Fruit fly (Drosophila melanogaster) whole organism, wandering third instar larva: ENCODE measurements around the gene KP78b.

ENCODE experiments used
- Hnf4 ChIP-seq: fragments of 200-800 bp; sonication (Bioruptor generic); optimal IDR thresholded peaks from 2 replicates; lab custom pipeline; 2016; ENCODE audit warnings: missing biosample characterization, mild to moderate bottlenecking, missing genetic modification characterization
- Myc ChIP-seq: fragments of >200 bp; optimal IDR thresholded peaks from 2 replicates; lab custom pipeline; 2017
- Sp1 ChIP-seq: fragments of 200-800 bp; sonication (Bioruptor generic); optimal IDR thresholded peaks from 3 replicates; lab custom pipeline; 2019; ENCODE audit warnings: missing biosample characterization, mild to moderate bottlenecking, missing genetic modification characterization, moderate library complexity
- br ChIP-seq: fragments of 200-800 bp; sonication (Bioruptor generic); optimal IDR thresholded peaks from 2 replicates; lab custom pipeline; 2016; ENCODE audit warnings: missing biosample characterization, missing genetic modification characterization
- ey ChIP-seq: fragments of 200-800 bp; sonication (Bioruptor generic); optimal IDR thresholded peaks from 2 replicates; lab custom pipeline; 2016; ENCODE audit warnings: missing biosample characterization, missing genetic modification characterization
- foxo ChIP-seq, 2 experiments: fragments of 200-800 bp; sonication (Bioruptor generic); optimal IDR thresholded peaks; 2 replicates in 1 of 2; 3 replicates in 1 of 2; lab custom pipeline; 2016 to 2017; ENCODE audit warnings: missing biosample characterization in 2 of 2, missing genetic modification characterization in 2 of 2
- usp ChIP-seq: fragments of >200 bp; optimal IDR thresholded peaks from 2 replicates; lab custom pipeline; 2017; ENCODE audit warnings: missing biosample characterization, missing genetic modification characterization
- woc ChIP-seq: sonication (Bioruptor generic); optimal IDR thresholded peaks from 2 replicates; lab custom pipeline; 2016; ENCODE audit warnings: missing biosample characterization, mild to moderate bottlenecking, missing genetic modification characterization

DNA sequence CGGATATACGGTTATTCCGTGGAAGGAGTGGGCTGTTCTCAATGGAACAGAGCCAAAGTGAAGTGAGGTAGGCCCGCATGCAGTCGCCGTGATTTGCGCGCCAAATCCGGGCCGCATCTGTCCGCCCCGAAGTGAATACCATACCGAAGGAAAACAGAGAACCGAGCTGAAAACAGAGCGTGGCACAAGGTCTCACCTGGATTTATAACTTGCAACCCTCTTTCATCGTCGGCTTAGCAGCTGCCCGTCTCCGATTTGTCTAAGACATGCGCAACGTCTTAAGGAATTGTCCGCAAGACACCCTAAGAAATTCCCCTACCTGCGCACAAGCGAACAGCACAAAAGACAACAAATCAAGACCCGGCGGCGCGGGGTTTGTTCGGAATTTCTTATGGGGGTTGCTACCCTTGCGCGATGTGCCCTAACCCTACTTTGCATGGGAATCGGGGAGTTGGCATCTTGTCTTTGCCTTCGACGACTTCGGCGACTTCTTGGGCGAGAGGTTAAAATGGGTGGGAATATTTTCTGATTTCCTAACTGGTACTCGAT, 25.7 kb upstream of the KP78b start:
- TF ChIP-seq br (GFP tag; lab: Kevin White, UChicago) (no peak), usp (GFP tag; lab: Kevin White, UChicago) (no peak), woc (GFP tag; lab: Kevin White, UChicago) (no peak), Sp1 (GFP tag; lab: Kevin White, UChicago) (no peak), ey (GFP tag; lab: Kevin White, UChicago) (no peak), foxo (GFP tag; optimal IDR thresholded peaks at IDR 0.05; lab: Kevin White, UChicago) (no peak), Hnf4 (GFP tag; lab: Kevin White, UChicago) (no peak), Myc (lab: Kevin White, UChicago) (no peak)
